Fruit fly (Drosophila melanogaster) whole organism, prepupa: ENCODE data around the gene Rsph1.

ENCODE experiments used
- Blimp-1 ChIP-seq: fragments of 200-800 bp; sonication (Bioruptor generic); optimal IDR thresholded peaks from 3 replicates; lab custom pipeline; 2017; ENCODE audit warnings: missing biosample characterization, missing genetic modification characterization, mild to moderate bottlenecking, moderate library complexity, missing genetic modification reagents
- CG10669 ChIP-seq: fragments of 200-800 bp; sonication (Bioruptor generic); optimal IDR thresholded peaks from 3 replicates; lab custom pipeline; 2018; ENCODE audit warnings: missing biosample characterization, mild to moderate bottlenecking, missing genetic modification characterization, moderate library complexity
- CG11294 ChIP-seq: fragments of 200-800 bp; sonication (Bioruptor generic); IDR thresholded peaks from 2 replicates; pipeline ENCODE4 v1.3.6; 2022; ENCODE audit warnings: missing biosample characterization, missing genetic modification characterization
- CG11762 ChIP-seq: fragments of 200-800 bp; sonication (Bioruptor generic); optimal IDR thresholded peaks from 3 replicates; lab custom pipeline; 2016; ENCODE audit warnings: missing biosample characterization, missing genetic modification characterization; ENCODE audit not compliant: insufficient read depth
- CG11902 ChIP-seq: fragments of 200-800 bp; sonication (Bioruptor generic); optimal IDR thresholded peaks from 3 replicates; lab custom pipeline; 2016; ENCODE audit warnings: missing biosample characterization, missing genetic modification characterization
- CG15336 ChIP-seq: fragments of 200-800 bp; sonication (Bioruptor generic); IDR thresholded peaks from 2 replicates; pipeline ENCODE4 v1.3.6; 2022; ENCODE audit warnings: missing biosample characterization, missing genetic modification characterization
- CG3032 ChIP-seq: fragments of 200-800 bp; optimal IDR thresholded peaks from 2 replicates; lab custom pipeline; 2019; ENCODE audit warnings: missing biosample characterization, mild to moderate bottlenecking, missing genetic modification characterization, moderate library complexity
- CG32006 ChIP-seq: fragments of 200-800 bp; sonication (Bioruptor generic); optimal IDR thresholded peaks from 3 replicates; lab custom pipeline; 2017; ENCODE audit warnings: missing biosample characterization, mild to moderate bottlenecking, missing genetic modification characterization
- CG3919 ChIP-seq: fragments of 200-800 bp; sonication (Bioruptor generic); optimal IDR thresholded peaks from 3 replicates; lab custom pipeline; 2016; ENCODE audit warnings: missing biosample characterization, missing genetic modification characterization
- CG4318 ChIP-seq: fragments of 200-800 bp; sonication (Bioruptor generic); optimal IDR thresholded peaks from 3 replicates; lab custom pipeline; 2017; ENCODE audit warnings: missing biosample characterization, mild to moderate bottlenecking, missing genetic modification characterization
- CG6163 ChIP-seq: fragments of 200-800 bp; sonication (Bioruptor generic); IDR thresholded peaks from 3 replicates; pipeline ENCODE4 v1.3.6; 2022; ENCODE audit warnings: missing biosample characterization, missing genetic modification characterization
- CG6276 ChIP-seq: fragments of 200-800 bp; sonication (Bioruptor generic); optimal IDR thresholded peaks from 2 replicates; lab custom pipeline; 2017; ENCODE audit warnings: missing biosample characterization, mild to moderate bottlenecking, missing genetic modification characterization
- CG6792 ChIP-seq: fragments of 200-800 bp; sonication (Bioruptor generic); optimal IDR thresholded peaks from 3 replicates; lab custom pipeline; 2016; ENCODE audit warnings: missing biosample characterization, missing genetic modification characterization
- CG8119 ChIP-seq: fragments of 200-800 bp; sonication (Bioruptor generic); IDR thresholded peaks from 3 replicates; pipeline ENCODE4 v1.3.6; 2022; ENCODE audit warnings: missing biosample characterization, missing genetic modification characterization
- CG8632 ChIP-seq: fragments of 200-800 bp; sonication (Bioruptor generic); optimal IDR thresholded peaks from 3 replicates; lab custom pipeline; 2016; ENCODE audit warnings: missing biosample characterization, missing genetic modification characterization
- CG9139 ChIP-seq: fragments of 200-800 bp; sonication (Bioruptor generic); optimal IDR thresholded peaks from 3 replicates; lab custom pipeline; 2017; ENCODE audit warnings: missing biosample characterization, mild to moderate bottlenecking, missing genetic modification characterization
- Eip75B ChIP-seq: fragments of 200-800 bp; sonication (Bioruptor generic); optimal IDR thresholded peaks from 3 replicates; lab custom pipeline; 2016; ENCODE audit warnings: missing biosample characterization, missing genetic modification characterization
- Eip78C ChIP-seq: fragments of 200-800 bp; sonication (Bioruptor generic); peaks from one replicate; lab custom pipeline; 2016; ENCODE audit warnings: missing biosample characterization, missing genetic modification characterization
- Ets21C ChIP-seq: fragments of 200-800 bp; sonication (Bioruptor generic); optimal IDR thresholded peaks from 3 replicates; lab custom pipeline; 2016; ENCODE audit warnings: missing biosample characterization, missing genetic modification characterization
- Ets96B ChIP-seq: fragments of 200-800 bp; optimal IDR thresholded peaks from 2 replicates; lab custom pipeline; 2019; ENCODE audit warnings: missing biosample characterization, mild to moderate bottlenecking, missing genetic modification characterization, moderate library complexity
- Gug ChIP-seq: fragments of 200-800 bp; sonication (Bioruptor generic); IDR thresholded peaks from 2 replicates; pipeline ENCODE4 v1.3.6; 2022; ENCODE audit warnings: missing biosample characterization, missing genetic modification characterization
- Hr38 ChIP-seq: sonication (Bioruptor generic); optimal IDR thresholded peaks from 2 replicates; lab custom pipeline; 2016; ENCODE audit warnings: missing biosample characterization, missing genetic modification characterization
- Lpt ChIP-seq: fragments of 200-800 bp; sonication (Bioruptor generic); optimal IDR thresholded peaks from 3 replicates; lab custom pipeline; 2016; ENCODE audit warnings: missing biosample characterization, missing genetic modification characterization
- Met ChIP-seq: fragments of 200-800 bp; sonication (Bioruptor generic); optimal IDR thresholded peaks from 3 replicates; lab custom pipeline; 2016; ENCODE audit warnings: missing biosample characterization, missing genetic modification characterization
- OdsH ChIP-seq: fragments of 200-800 bp; sonication (Bioruptor generic); optimal IDR thresholded peaks from 3 replicates; lab custom pipeline; 2016; ENCODE audit warnings: missing biosample characterization, missing genetic modification characterization
- Smox ChIP-seq: fragments of 200-800 bp; sonication (Bioruptor generic); optimal IDR thresholded peaks from 3 replicates; lab custom pipeline; 2016; ENCODE audit warnings: missing biosample characterization, missing genetic modification characterization
- Sox102F ChIP-seq: fragments of 200-800 bp; sonication (Bioruptor generic); optimal IDR thresholded peaks from 2 replicates; lab custom pipeline; 2016; ENCODE audit warnings: missing biosample characterization, mild to moderate bottlenecking, missing genetic modification characterization
- Sox14 ChIP-seq: fragments of 200-800 bp; sonication (Bioruptor generic); optimal IDR thresholded peaks from 3 replicates; lab custom pipeline; 2016; ENCODE audit warnings: missing biosample characterization, missing genetic modification characterization
- Sox15 ChIP-seq: fragments of 200-800 bp; sonication (Bioruptor generic); optimal IDR thresholded peaks from 3 replicates; lab custom pipeline; 2016; ENCODE audit warnings: missing biosample characterization, missing genetic modification characterization
- achi ChIP-seq: fragments of 200-800 bp; sonication (Bioruptor generic); optimal IDR thresholded peaks from 3 replicates; lab custom pipeline; 2016; ENCODE audit warnings: missing biosample characterization, missing genetic modification characterization
- cyc ChIP-seq: fragments of 200-800 bp; sonication (Bioruptor generic); optimal IDR thresholded peaks from 3 replicates; lab custom pipeline; 2016; ENCODE audit warnings: missing biosample characterization, missing genetic modification characterization
- dac ChIP-seq: fragments of 200-800 bp; sonication (Bioruptor generic); optimal IDR thresholded peaks from 2 replicates; lab custom pipeline; 2017; ENCODE audit warnings: missing biosample characterization, mild to moderate bottlenecking, missing genetic modification characterization
- dsx ChIP-seq: fragments of 200-800 bp; optimal IDR thresholded peaks from 3 replicates; lab custom pipeline; 2019; ENCODE audit warnings: missing biosample characterization, mild to moderate bottlenecking, missing genetic modification characterization, moderate library complexity; ENCODE audit not compliant: poor library complexity, severe bottlenecking
- eg ChIP-seq: fragments of 200-800 bp; sonication (Bioruptor generic); IDR thresholded peaks from 3 replicates; pipeline ENCODE4 v1.3.6; 2022; ENCODE audit warnings: missing biosample characterization, missing genetic modification characterization
- esn ChIP-seq: fragments of 200-800 bp; sonication (Bioruptor generic); optimal IDR thresholded peaks from 2 replicates; lab custom pipeline; 2016; ENCODE audit warnings: missing biosample characterization, mild to moderate bottlenecking, missing genetic modification characterization, moderate library complexity
- fd59A ChIP-seq: fragments of 200-800 bp; sonication (Bioruptor generic); optimal IDR thresholded peaks from 2 replicates; lab custom pipeline; 2017; ENCODE audit warnings: missing biosample characterization, mild to moderate bottlenecking, missing genetic modification characterization, missing genetic modification reagents
- fkh ChIP-seq: fragments of 200-800 bp; sonication (Bioruptor generic); optimal IDR thresholded peaks from 3 replicates; lab custom pipeline; 2017; ENCODE audit warnings: missing biosample characterization, mild to moderate bottlenecking, missing genetic modification characterization, moderate library complexity
- lz ChIP-seq: fragments of 200-800 bp; sonication (Bioruptor generic); optimal IDR thresholded peaks from 3 replicates; lab custom pipeline; 2016; ENCODE audit warnings: missing biosample characterization, missing genetic modification characterization
- pdm3 ChIP-seq: fragments of 200-800 bp; sonication (Bioruptor generic); optimal IDR thresholded peaks from 3 replicates; lab custom pipeline; 2016; ENCODE audit warnings: missing biosample characterization, missing genetic modification characterization
- salr ChIP-seq, 2 experiments: fragments of 200-800 bp; sonication (Bioruptor generic); optimal IDR thresholded peaks; 3 replicates each; lab custom pipeline; 2016 to 2018; ENCODE audit warnings: missing biosample characterization in 2 of 2, missing genetic modification characterization in 2 of 2, mild to moderate bottlenecking in 1 of 2
- topi ChIP-seq: fragments of 200-800 bp; sonication (Bioruptor generic); optimal IDR thresholded peaks from 3 replicates; lab custom pipeline; 2016; ENCODE audit warnings: missing biosample characterization, missing genetic modification characterization
- vri ChIP-seq: fragments of 200-800 bp; sonication (Bioruptor generic); optimal IDR thresholded peaks from 3 replicates; lab custom pipeline; 2016; ENCODE audit warnings: missing biosample characterization, mild to moderate bottlenecking, missing genetic modification characterization

Rsph1 gene

dm6 chr2L:13222225-13222648 is 39.0 kb downstream of the Rsph1 start, which contains the start of the genes Ski6 and CG16812 (continued):
- TF ChIP-seq Sox15 (GFP tag; lab: Kevin White, UChicago) (peak; percentile 29), Eip78C (GFP tag; lab: Kevin White, UChicago) (no peak), CG15336 (GFP tag; lab: Robert Waterston, UW) (peak; percentile 60; the same call in 1 of the 2 replicates), Sox102F (GFP tag; lab: Kevin White, UChicago) (no peak), dsx (GFP tag; lab: Kevin White, UChicago) (no peak), salr (GFP tag; optimal IDR thresholded peaks at IDR 0.05; lab: Kevin White, UChicago) (no peak), Ets21C (GFP tag; lab: Kevin White, UChicago) (peak; percentile 37), vri (GFP tag; lab: Kevin White, UChicago) (no peak), CG11762 (no peak), CG10669 (GFP tag; lab: Kevin White, UChicago) (no peak), CG3032 (tag; lab: Kevin White, UChicago) (no peak), CG8119 (GFP tag; lab: Robert Waterston, UW) (peak; percentile 43; the same call in 1 of the 3 replicates), pdm3 (GFP tag; lab: Kevin White, UChicago) (no peak), Met (no peak), CG11294 (GFP tag; lab: Robert Waterston, UW) (no peak), CG11902 (GFP tag; lab: Kevin White, UChicago) (no peak), achi (GFP tag; lab: Kevin White, UChicago) (no peak), Hr38 (GFP tag; lab: Kevin White, UChicago) (no peak), CG32006 (no peak), cyc (GFP tag; lab: Kevin White, UChicago) (peak; percentile 49), Ets96B (no peak), CG6163 (GFP tag; lab: Robert Waterston, UW) (no peak), dac (GFP tag; lab: Kevin White, UChicago) (no peak), Blimp-1 (no peak), Eip75B (GFP tag; lab: Kevin White, UChicago) (no peak), eg (GFP tag; lab: Robert Waterston, UW) (peak; percentile 66), CG3919 (no peak), CG4318 (GFP tag; lab: Kevin White, UChicago) (no peak)
- TF ChIP-seq, all 60 proteins: peak for 15

dm6 chr2L:13225225-13225840 is 42.1 kb downstream of the Rsph1 start, which contains the start of gene CG15480:
CG15480 (minus strand) TSS chr2L:13225275.
- no peak for TF ChIP-seq CG32006
- TF ChIP-seq Sox14, result no peak
- no peak for TF ChIP-seq Ets21C (GFP tag; lab: Kevin White, UChicago)
- TF ChIP-seq CG10669 (GFP tag; lab: Kevin White, UChicago), result no peak
- no peak for TF ChIP-seq fkh (GFP tag; lab: Kevin White, UChicago)
- no peak for TF ChIP-seq topi (GFP tag; lab: Kevin White, UChicago)
- TF ChIP-seq vri (GFP tag; lab: Kevin White, UChicago), result no peak
- no peak for TF ChIP-seq Sox102F (GFP tag; lab: Kevin White, UChicago)
- TF ChIP-seq CG9139 (GFP tag; lab: Kevin White, UChicago), result no peak
- TF ChIP-seq CG6276 (GFP tag; lab: Kevin White, UChicago), result no peak
- TF ChIP-seq CG6792 (GFP tag; lab: Kevin White, UChicago), result no peak
- TF ChIP-seq esn (GFP tag; lab: Kevin White, UChicago), result no peak
- no peak for TF ChIP-seq CG4318 (GFP tag; lab: Kevin White, UChicago)
- TF ChIP-seq Sox15 (GFP tag; lab: Kevin White, UChicago), result no peak
- TF ChIP-seq, all 60 proteins: peak for 0

dm6 chr2L:13227242-13227641 is 44.0 kb downstream of the Rsph1 start, which contains the start of gene CG16813:
CG16813 (plus strand) TSS chr2L:13227529.
- no peak for TF ChIP-seq CG11294 (GFP tag; lab: Robert Waterston, UW)
- TF ChIP-seq pdm3 (GFP tag; lab: Kevin White, UChicago), result no peak
- TF ChIP-seq Lpt (GFP tag; lab: Kevin White, UChicago), result no peak
- TF ChIP-seq CG8632 (GFP tag; lab: Kevin White, UChicago), result no peak
- no peak for TF ChIP-seq fd59A (GFP tag; lab: Kevin White, UChicago)
- no peak for TF ChIP-seq CG11902 (GFP tag; lab: Kevin White, UChicago)
- TF ChIP-seq lz, result no peak
- TF ChIP-seq achi (GFP tag; lab: Kevin White, UChicago), result no peak
- no peak for TF ChIP-seq esn (GFP tag; lab: Kevin White, UChicago)
- no peak for TF ChIP-seq OdsH (GFP tag; lab: Kevin White, UChicago)
- no peak for TF ChIP-seq CG32006
- no peak for TF ChIP-seq CG11762
- TF ChIP-seq Smox, result no peak
- no peak for TF ChIP-seq Gug (GFP tag; lab: Robert Waterston, UW)
- no peak for TF ChIP-seq CG8119 (GFP tag; lab: Robert Waterston, UW)
